Worm (Caenorhabditis elegans) whole organism, mixed stage, embryonic: ENCODE data around the gene romo-1.

Experiments used
- bed-3 ChIP-seq: fragments of 200-800 bp; sonication (Bioruptor generic); optimal IDR thresholded peaks from 3 replicates; lab custom pipeline; 2018; ENCODE audit warnings: mild to moderate bottlenecking, missing genetic modification characterization, moderate library complexity, missing compliant biosample characterization
- ceh-43 ChIP-seq: fragments of 200-800 bp; sonication (Bioruptor generic); optimal IDR thresholded peaks from 2 replicates; lab custom pipeline; 2018; ENCODE audit warnings: mild to moderate bottlenecking, missing genetic modification characterization, moderate library complexity, missing compliant biosample characterization
- ham-2 ChIP-seq: fragments of 200-800 bp; sonication (Bioruptor generic); optimal IDR thresholded peaks from 2 replicates; lab custom pipeline; 2018; ENCODE audit warnings: mild to moderate bottlenecking, missing genetic modification characterization, missing compliant biosample characterization
- lin-13 ChIP-seq: fragments of 150-350 bp; optimal IDR thresholded peaks from 2 replicates; lab custom pipeline; 2014; ENCODE audit warnings: missing biosample characterization, missing genetic modification characterization
- nhr-12 ChIP-seq: fragments of 150-350 bp; optimal IDR thresholded peaks from 2 replicates; lab custom pipeline; 2014; ENCODE audit warnings: missing biosample characterization, missing genetic modification characterization
- unc-120 ChIP-seq: sonication (generic microtip); optimal IDR thresholded peaks from 2 replicates; lab custom pipeline; 2017; ENCODE audit warnings: missing genetic modification characterization, missing compliant biosample characterization; ENCODE audit not compliant: poor library complexity, severe bottlenecking

DNA sequence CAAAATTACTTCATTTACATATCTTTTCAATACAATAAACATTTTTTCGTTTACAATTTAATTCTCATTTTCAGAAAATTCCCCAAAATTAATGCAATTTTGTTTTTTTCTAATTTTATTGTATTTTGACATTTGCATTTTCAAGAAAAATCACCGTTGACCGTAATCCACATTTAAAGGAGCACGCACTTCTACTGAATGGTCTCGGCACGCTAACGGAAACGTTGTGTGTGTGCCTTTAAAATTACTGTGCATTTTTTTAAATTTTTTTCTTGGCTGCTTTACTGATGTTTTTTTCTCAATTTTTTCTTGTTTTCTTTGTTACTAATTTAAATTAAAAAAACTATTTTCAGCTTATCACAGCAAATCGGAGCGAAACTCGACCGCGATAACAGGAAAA is 22.8 kb upstream of the romo-1 start:
- TF ChIP-seq nhr-12 (tag; lab: Kevin White, UChicago) (no peak), unc-120 (tag; lab: Kevin White, UChicago) (no peak), bed-3 (GFP tag; lab: Kevin White, UChicago) (no peak), ham-2 (no peak), lin-13 (no peak), ceh-43 (GFP tag; lab: Kevin White, UChicago) (no peak)
